Fruit fly (Drosophila melanogaster) whole organism, embryonic: ENCODE measurements around the gene Sqor.
A peak's percentile ranks its signal among the peaks of the same experiment; 100 is the strongest.

ENCODE experiments used
- CG10267 ChIP-seq: fragments of 200-800 bp; sonication (Bioruptor generic); optimal IDR thresholded peaks from 2 replicates; lab custom pipeline; 2018; ENCODE audit warnings: missing biosample characterization, mild to moderate bottlenecking, missing genetic modification characterization, moderate library complexity
- CG10543 ChIP-seq: fragments of 200-800 bp; sonication (Bioruptor generic); optimal IDR thresholded peaks from 3 replicates; lab custom pipeline; 2017; ENCODE audit warnings: missing biosample characterization, mild to moderate bottlenecking, missing genetic modification characterization, moderate library complexity
- CG11247 ChIP-seq: fragments of 200-800 bp; sonication (Bioruptor generic); IDR thresholded peaks from 2 replicates; pipeline ENCODE4 v1.3.6; 2022; ENCODE audit warnings: missing biosample characterization, missing genetic modification characterization
- CG12071 ChIP-seq: fragments of 200-800 bp; sonication (Bioruptor generic); optimal IDR thresholded peaks from 3 replicates; lab custom pipeline; 2018; ENCODE audit warnings: missing biosample characterization, mild to moderate bottlenecking, missing genetic modification characterization
- CG13424 ChIP-seq: fragments of 200-800 bp; sonication (Bioruptor generic); optimal IDR thresholded peaks from 2 replicates; lab custom pipeline; 2019; ENCODE audit warnings: missing biosample characterization, mild to moderate bottlenecking, missing genetic modification characterization, moderate library complexity
- CG18619 ChIP-seq: fragments of 200-800 bp; sonication (Bioruptor generic); optimal IDR thresholded peaks from 3 replicates; lab custom pipeline; 2017; ENCODE audit warnings: missing biosample characterization, mild to moderate bottlenecking, missing genetic modification characterization
- CG2120 ChIP-seq: fragments of 200-800 bp; sonication (Bioruptor generic); optimal IDR thresholded peaks from 3 replicates; lab custom pipeline; 2016; ENCODE audit warnings: missing biosample characterization, missing genetic modification characterization
- CG2678 ChIP-seq: fragments of 200-800 bp; sonication (Bioruptor generic); optimal IDR thresholded peaks from 3 replicates; lab custom pipeline; 2019; ENCODE audit warnings: missing biosample characterization, mild to moderate bottlenecking, missing genetic modification characterization, moderate library complexity
- CG4424 ChIP-seq: fragments of 200-800 bp; sonication (Bioruptor generic); optimal IDR thresholded peaks from 3 replicates; lab custom pipeline; 2016; ENCODE audit warnings: missing biosample characterization, missing genetic modification characterization
- CG7963 ChIP-seq: fragments of 200-800 bp; sonication (Bioruptor generic); IDR thresholded peaks from 3 replicates; pipeline ENCODE4 v1.3.6; 2022; ENCODE audit warnings: missing biosample characterization, missing genetic modification characterization; ENCODE audit not compliant: partially characterized antibody
- CG8290 ChIP-seq, 3 experiments: fragments of 200-800 bp; sonication (Bioruptor generic); optimal IDR thresholded peaks; 2 replicates each; lab custom pipeline; 2016 to 2019; ENCODE audit warnings: missing biosample characterization in 3 of 3, missing genetic modification characterization in 3 of 3, mild to moderate bottlenecking in 2 of 3, moderate library complexity in 1 of 3
- CG8478 ChIP-seq: fragments of >200 bp; optimal IDR thresholded peaks from 2 replicates; lab custom pipeline; 2018
- CG9932 ChIP-seq: fragments of 200-800 bp; sonication (Bioruptor generic); IDR thresholded peaks from 2 replicates; pipeline ENCODE4 v1.3.6; 2022; ENCODE audit warnings: missing biosample characterization, missing genetic modification characterization
- CTCF ChIP-seq: fragments of 200-800 bp; sonication (Bioruptor generic); optimal IDR thresholded peaks from 2 replicates; lab custom pipeline; 2017; ENCODE audit warnings: missing biosample characterization, mild to moderate bottlenecking, missing genetic modification characterization, moderate library complexity
- Camta ChIP-seq: fragments of 200-800 bp; sonication (Bioruptor generic); optimal IDR thresholded peaks from 2 replicates; lab custom pipeline; 2016; ENCODE audit warnings: missing biosample characterization, missing genetic modification characterization
- D ChIP-seq, 2 experiments: fragments of 200-800 bp in 1 of 2; fragments of >200 bp in 1 of 2; sonication (Bioruptor generic) in 1 of 2; optimal IDR thresholded peaks; 2 replicates in 1 of 2; 3 replicates in 1 of 2; lab custom pipeline; 2017; ENCODE audit warnings: mild to moderate bottlenecking in 1 of 2, missing biosample characterization in 1 of 2, missing genetic modification characterization in 1 of 2, missing genetic modification reagents in 1 of 2
- D19A ChIP-seq: fragments of 200-800 bp; optimal IDR thresholded peaks from 3 replicates; lab custom pipeline; 2019; ENCODE audit warnings: missing biosample characterization, mild to moderate bottlenecking, missing genetic modification characterization, moderate library complexity
- Ets97D ChIP-seq: fragments of 200-800 bp; sonication (Bioruptor generic); optimal IDR thresholded peaks from 3 replicates; lab custom pipeline; 2016; ENCODE audit warnings: missing biosample characterization, missing genetic modification characterization
- HLH3B ChIP-seq: fragments of 200-800 bp; sonication (Bioruptor generic); IDR thresholded peaks from 2 replicates; pipeline ENCODE4 v1.3.6; 2022; ENCODE audit warnings: missing biosample characterization, missing genetic modification characterization
- Mad ChIP-seq: fragments of 200-800 bp; sonication (Bioruptor generic); optimal IDR thresholded peaks from 2 replicates; lab custom pipeline; 2016; ENCODE audit warnings: missing biosample characterization, missing genetic modification characterization
- Meics ChIP-seq: fragments of 200-800 bp; sonication (Bioruptor generic); optimal IDR thresholded peaks from 2 replicates; lab custom pipeline; 2017; ENCODE audit warnings: missing biosample characterization, mild to moderate bottlenecking, missing genetic modification characterization
- Myb ChIP-seq: fragments of 200-800 bp; sonication (Bioruptor generic); optimal IDR thresholded peaks from 2 replicates; lab custom pipeline; 2016; ENCODE audit warnings: missing biosample characterization, missing genetic modification characterization
- Nf-YB ChIP-seq: fragments of 200-800 bp; sonication (Bioruptor generic); optimal IDR thresholded peaks from 3 replicates; lab custom pipeline; 2019; ENCODE audit warnings: missing biosample characterization, mild to moderate bottlenecking, missing genetic modification characterization, moderate library complexity
- Nf-YC ChIP-seq: fragments of 200-800 bp; optimal IDR thresholded peaks from 3 replicates; lab custom pipeline; 2019; ENCODE audit warnings: missing biosample characterization, mild to moderate bottlenecking, missing genetic modification characterization, moderate library complexity
- Oli ChIP-seq: fragments of 200-800 bp; sonication (Bioruptor generic); optimal IDR thresholded peaks from 2 replicates; lab custom pipeline; 2018; ENCODE audit warnings: missing biosample characterization, mild to moderate bottlenecking, missing genetic modification characterization, moderate library complexity
- Sox100B ChIP-seq: fragments of 200-800 bp; sonication (Bioruptor generic); optimal IDR thresholded peaks from 3 replicates; lab custom pipeline; 2018; ENCODE audit warnings: missing biosample characterization, mild to moderate bottlenecking, missing genetic modification characterization
- Sox102F ChIP-seq: fragments of 200-800 bp; sonication (Bioruptor generic); optimal IDR thresholded peaks from 2 replicates; lab custom pipeline; 2018; ENCODE audit warnings: missing biosample characterization, mild to moderate bottlenecking, missing genetic modification characterization, moderate library complexity
- Ssrp ChIP-seq: fragments of 200-800 bp; sonication (Bioruptor generic); optimal IDR thresholded peaks from 2 replicates; lab custom pipeline; 2018; ENCODE audit warnings: missing biosample characterization, mild to moderate bottlenecking, missing genetic modification characterization, moderate library complexity
- Xbp1 ChIP-seq: fragments of 200-800 bp; sonication (Bioruptor generic); optimal IDR thresholded peaks from 3 replicates; lab custom pipeline; 2016; ENCODE audit warnings: missing biosample characterization, mild to moderate bottlenecking, missing genetic modification characterization
- ab ChIP-seq: fragments of 200-800 bp; sonication (Bioruptor generic); optimal IDR thresholded peaks from 2 replicates; lab custom pipeline; 2016; ENCODE audit warnings: missing biosample characterization, missing genetic modification characterization
- chif ChIP-seq, 2 experiments: fragments of 200-800 bp; sonication (Bioruptor generic); optimal IDR thresholded peaks; 3 replicates each; lab custom pipeline; 2016; ENCODE audit warnings: missing biosample characterization in 2 of 2, missing genetic modification characterization in 2 of 2
- chinmo ChIP-seq: fragments of 200-800 bp; sonication (Bioruptor generic); IDR thresholded peaks from 4 replicates; pipeline ENCODE4 v1.3.6; 2022; ENCODE audit warnings: missing biosample characterization, missing genetic modification characterization; ENCODE audit not compliant: partially characterized antibody
- dmrt99B ChIP-seq: fragments of 200-800 bp; sonication (Bioruptor generic); optimal IDR thresholded peaks from 2 replicates; lab custom pipeline; 2018; ENCODE audit warnings: missing biosample characterization, mild to moderate bottlenecking, missing genetic modification characterization, moderate library complexity
- fd96Cb ChIP-seq: fragments of 200-800 bp; sonication (Bioruptor generic); optimal IDR thresholded peaks from 2 replicates; lab custom pipeline; 2018; ENCODE audit warnings: missing biosample characterization, mild to moderate bottlenecking, missing genetic modification characterization, moderate library complexity
- gce ChIP-seq: fragments of 200-800 bp; sonication (Bioruptor generic); IDR thresholded peaks from 3 replicates; pipeline ENCODE4 v1.3.6; 2022; ENCODE audit warnings: missing biosample characterization, missing genetic modification characterization
- gcm2 ChIP-seq: fragments of 200-800 bp; sonication (Bioruptor generic); optimal IDR thresholded peaks from 2 replicates; lab custom pipeline; 2016; ENCODE audit warnings: missing biosample characterization, missing genetic modification characterization
- gem ChIP-seq: fragments of 200-800 bp; sonication (Bioruptor generic); optimal IDR thresholded peaks from 2 replicates; lab custom pipeline; 2019; ENCODE audit warnings: missing biosample characterization, mild to moderate bottlenecking, missing genetic modification characterization, moderate library complexity
- gro ChIP-seq: fragments of 200-800 bp; sonication (Bioruptor generic); optimal IDR thresholded peaks from 2 replicates; lab custom pipeline; 2016; ENCODE audit warnings: missing biosample characterization, missing genetic modification characterization
- gsb-n ChIP-seq: fragments of 200-800 bp; sonication (Bioruptor generic); optimal IDR thresholded peaks from 3 replicates; lab custom pipeline; 2018; ENCODE audit warnings: missing biosample characterization, mild to moderate bottlenecking, missing genetic modification characterization
- ind ChIP-seq: fragments of 200-800 bp; sonication (Bioruptor generic); optimal IDR thresholded peaks from 3 replicates; lab custom pipeline; 2016; ENCODE audit warnings: missing biosample characterization, missing genetic modification characterization
- ken ChIP-seq: fragments of 200-800 bp; sonication (Bioruptor generic); IDR thresholded peaks from 3 replicates; pipeline ENCODE4 v1.3.6; 2022; ENCODE audit warnings: missing biosample characterization, missing genetic modification characterization
- lilli ChIP-seq: fragments of 200-800 bp; sonication (Bioruptor generic); optimal IDR thresholded peaks from 3 replicates; lab custom pipeline; 2016; ENCODE audit warnings: missing biosample characterization, missing genetic modification characterization
- nerfin-1 ChIP-seq: fragments of 200-800 bp; sonication (Bioruptor generic); optimal IDR thresholded peaks from 3 replicates; lab custom pipeline; 2019; ENCODE audit warnings: missing biosample characterization, mild to moderate bottlenecking, missing genetic modification characterization, moderate library complexity
- phol ChIP-seq: fragments of 200-800 bp; sonication (Bioruptor generic); optimal IDR thresholded peaks from 3 replicates; lab custom pipeline; 2018; ENCODE audit warnings: missing biosample characterization, mild to moderate bottlenecking, missing genetic modification characterization, moderate library complexity
- repo ChIP-seq: fragments of 200-800 bp; sonication (Bioruptor generic); optimal IDR thresholded peaks from 2 replicates; lab custom pipeline; 2016; ENCODE audit warnings: missing biosample characterization, missing genetic modification characterization
- sens ChIP-seq: fragments of 200-800 bp; sonication (Bioruptor generic); peaks from one replicate; lab custom pipeline; 2016; ENCODE audit warnings: missing biosample characterization, missing genetic modification characterization
- seq ChIP-seq: fragments of 200-800 bp; sonication (Bioruptor generic); IDR thresholded peaks from 2 replicates; pipeline ENCODE4 v1.3.6; 2022; ENCODE audit warnings: missing biosample characterization, missing genetic modification characterization
- shn ChIP-seq: fragments of 200-800 bp; sonication (Bioruptor generic); optimal IDR thresholded peaks from 3 replicates; lab custom pipeline; 2016; ENCODE audit warnings: missing biosample characterization, missing genetic modification characterization
- toy ChIP-seq: fragments of 200-800 bp; sonication (Bioruptor generic); IDR thresholded peaks from 2 replicates; pipeline ENCODE4 v1.3.6; 2022; ENCODE audit warnings: missing biosample characterization, missing genetic modification characterization

The Sqor gene

dm6 chr3L:4232724-4233367 lies 7.1 kb upstream of the Sqor start (continued):
- TF ChIP-seq CG2678 (tag; lab: Kevin White, UChicago) = peak; percentile 48
- TF ChIP-seq nerfin-1 (tag; lab: Kevin White, UChicago) = no peak
- peak; percentile 10 for TF ChIP-seq CG18619 (GFP tag; lab: Kevin White, UChicago)
- TF ChIP-seq Sox100B (GFP tag; lab: Kevin White, UChicago) = peak; percentile 41
- TF ChIP-seq CG10267 (tag; lab: Kevin White, UChicago) = peak; percentile 5
- peak; percentile 28 for TF ChIP-seq Meics (GFP tag; lab: Kevin White, UChicago)
- peak; percentile 8 for TF ChIP-seq shn
- TF ChIP-seq D (optimal IDR thresholded peaks at IDR 0.05; lab: Kevin White, UChicago) = no peak
- TF ChIP-seq D (GFP tag; optimal IDR thresholded peaks at IDR 0.05; lab: Kevin White, UChicago) = peak; percentile 14
- TF ChIP-seq CG2120 (GFP tag; lab: Kevin White, UChicago) = peak; percentile 41
- no peak for TF ChIP-seq seq (GFP tag; lab: Robert Waterston, UW)
- TF ChIP-seq chif (GFP tag; optimal IDR thresholded peaks at IDR 0.05; lab: Kevin White, UChicago) = peak in 1 of 2 experiments; percentile 12
- peak; percentile 37 for TF ChIP-seq lilli
- TF ChIP-seq dmrt99B = peak; percentile 44
- no peak for TF ChIP-seq toy (GFP tag; lab: Robert Waterston, UW)
- peak; percentile 98 for TF ChIP-seq D19A
- peak; percentile 70 for TF ChIP-seq sens (GFP tag; lab: Kevin White, UChicago)
- TF ChIP-seq Xbp1 (GFP tag; lab: Kevin White, UChicago) = peak; percentile 6
- no peak for TF ChIP-seq Camta
- peak; percentile 21 for TF ChIP-seq CG4424
- peak; percentile 6 for TF ChIP-seq CG12071
- TF ChIP-seq Sox102F (GFP tag; lab: Kevin White, UChicago) = peak; percentile 45
- peak; percentile 52 for TF ChIP-seq phol (tag; lab: Kevin White, UChicago)
- no peak for TF ChIP-seq Myb (GFP tag; lab: Kevin White, UChicago)
- TF ChIP-seq Ssrp (tag; lab: Kevin White, UChicago) = peak; percentile 26
- no peak for TF ChIP-seq Mad (GFP tag; lab: Kevin White, UChicago)
- peak; percentile 50 for TF ChIP-seq Oli (tag; lab: Kevin White, UChicago)
- TF ChIP-seq gsb-n (tag; lab: Kevin White, UChicago) = peak; percentile 7
- no peak for TF ChIP-seq HLH3B (GFP tag; lab: Robert Waterston, UW)
- TF ChIP-seq gro (GFP tag; lab: Kevin White, UChicago) = peak; percentile 22
- peak; percentile 51 for TF ChIP-seq fd96Cb (tag; lab: Kevin White, UChicago)
- peak; percentile 2 for TF ChIP-seq Ets97D (GFP tag; lab: Kevin White, UChicago)

- TF ChIP-seq CG11247 (GFP tag; lab: Robert Waterston, UW) (no peak), CG8290 (GFP tag; optimal IDR thresholded peaks at IDR 0.05; lab: Kevin White, UChicago) (no peak), CG8290 (tag; optimal IDR thresholded peaks at IDR 0.05; lab: Kevin White, UChicago) (peak in 1 of 2 experiments; percentile 10), CTCF (GFP tag; lab: Kevin White, UChicago) (no peak), repo (GFP tag; lab: Kevin White, UChicago) (no peak), D (optimal IDR thresholded peaks at IDR 0.05; lab: Kevin White, UChicago) (peak; percentile 43), D (GFP tag; optimal IDR thresholded peaks at IDR 0.05; lab: Kevin White, UChicago) (no peak), CG8478 (peak; percentile 92), dmrt99B (no peak), gce (no peak), CG13424 (tag; lab: Kevin White, UChicago) (no peak), CG7963 (0 out of 3 replicates have a peak, but pooled peaks have one; percentile 18), gem (tag; lab: Kevin White, UChicago) (no peak), ab (no peak), ken (no peak), ind (GFP tag; lab: Kevin White, UChicago) (no peak), Nf-YC (tag; lab: Kevin White, UChicago) (peak; percentile 45), chinmo (GFP tag; lab: Robert Waterston, UW) (peak; percentile 83; the same call in 1 of the 4 replicates), gcm2 (no peak), CG9932 (GFP tag; lab: Robert Waterston, UW) (no peak), Nf-YB (peak; percentile 61), CG10543 (GFP tag; lab: Kevin White, UChicago) (peak; percentile 8)
Measured at dm6 chr3L:4233603-4234277, 6.2 kb upstream of the Sqor start.
